Worm (Caenorhabditis elegans): ENCODE measurements around the gene srm-2.

The srm-2 gene

ce11 chrIV:4983746-4984145 is 24.7 kb upstream of the srm-2 start, which contains the start of gene clec-176:
Gene clec-176, plus strand, starts transcription at chrIV:4984046.
- TF ChIP-seq rec-8 (tag; optimal IDR thresholded peaks at IDR 0.05) (no peak), egrh-3 (GFP tag; IDR thresholded peaks at IDR 0.05) (no peak), nfya-1 (tag; optimal IDR thresholded peaks at IDR 0.05; ENCODE audit: borderline replicate concordance, insufficient read depth) (no peak), F57A8.1 (GFP tag; optimal IDR thresholded peaks at IDR 0.05) (no peak), T07F8.4 (tag; optimal IDR thresholded peaks at IDR 0.05) (no peak), mcd-1 (GFP tag; IDR thresholded peaks at IDR 0.05) (no peak), zfh-2 (GFP tag; conservative IDR thresholded peaks at IDR 0.05) (no peak), die-1 (tag; optimal IDR thresholded peaks at IDR 0.05) (no peak), ztf-25 (GFP tag; IDR thresholded peaks at IDR 0.05) (no peak), mxl-1 (tag; optimal IDR thresholded peaks at IDR 0.05) (no peak), madf-8 (GFP tag; conservative IDR thresholded peaks at IDR 0.05) (no peak), ceh-58 (GFP tag; IDR thresholded peaks at IDR 0.05) (no peak), fkh-3 (tag; optimal IDR thresholded peaks at IDR 0.05) (no peak), ceh-100 (GFP tag; IDR thresholded peaks at IDR 0.05) (no peak), somi-1 (GFP tag; optimal IDR thresholded peaks at IDR 0.05) (no peak), F22D6.2 (tag; optimal IDR thresholded peaks at IDR 0.05) (no peak), snpc-4 (GFP tag; optimal IDR thresholded peaks at IDR 0.05) (no peak), snpc-4 (tag; optimal IDR thresholded peaks at IDR 0.05) (no peak), ama-1 (optimal IDR thresholded peaks at IDR 0.05) (no peak), ama-1 (GFP tag; optimal IDR thresholded peaks at IDR 0.05) (no peak), egl-44 (GFP tag; IDR thresholded peaks at IDR 0.05) (no peak)

DNA sequence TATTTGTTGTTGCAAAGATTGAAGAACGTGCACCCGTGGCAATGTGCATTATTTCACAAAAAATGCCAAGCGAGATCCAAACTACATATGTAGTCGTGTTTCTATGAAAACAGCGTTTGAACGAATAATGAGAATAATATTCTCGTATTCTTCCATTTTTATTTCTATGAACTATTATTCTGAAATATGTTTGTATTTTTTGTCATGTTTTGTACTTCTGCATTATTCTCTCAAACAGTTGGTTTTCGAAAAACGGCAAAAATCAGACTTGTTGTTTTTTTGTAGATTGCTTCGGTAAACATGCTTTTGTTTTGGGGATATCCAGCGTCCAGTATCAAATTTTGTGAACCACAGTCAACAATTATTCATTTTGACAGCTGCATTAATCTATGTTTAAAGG is 22.2 kb upstream of the srm-2 start, which contains the start of gene clec-177:
clec-177 (plus strand) TSS at position 301 of the 400 bp plus-strand sequence.
- no peak for TF ChIP-seq aptf-3 (GFP tag; IDR thresholded peaks at IDR 0.05)
- no peak for TF ChIP-seq ekl-4 (GFP tag; IDR thresholded peaks at IDR 0.05)
- TF ChIP-seq egl-18 (GFP tag; IDR thresholded peaks at IDR 0.05), result no peak
- no peak for TF ChIP-seq snpc-1.1 (tag; optimal IDR thresholded peaks at IDR 0.05; ENCODE audit: insufficient read depth)
- no peak for TF ChIP-seq C17E4.6 (GFP tag; IDR thresholded peaks at IDR 0.05)
- TF ChIP-seq F49E8.2 (tag; optimal IDR thresholded peaks at IDR 0.05; ENCODE audit: insufficient read depth), result no peak
- TF ChIP-seq nhr-80 (tag; optimal IDR thresholded peaks at IDR 0.05), result no peak

DNA sequence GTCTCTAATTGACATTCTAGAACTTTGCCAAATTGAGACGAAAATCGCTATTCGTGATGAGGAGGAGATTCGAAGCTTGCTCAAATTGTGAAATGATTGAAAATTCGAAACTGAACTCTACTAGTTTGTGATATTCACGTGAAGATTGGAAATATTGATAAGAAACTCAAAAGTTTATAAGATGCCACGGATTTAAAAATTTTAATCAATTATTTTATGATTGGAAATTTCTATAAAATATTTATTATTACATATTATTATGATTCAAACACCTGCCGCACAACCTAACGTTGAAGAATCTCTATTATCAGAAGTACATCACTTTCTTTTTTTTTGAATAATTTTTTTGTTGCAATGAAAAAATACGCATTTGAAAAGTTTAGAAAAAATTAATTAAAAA is 19.9 kb upstream of the srm-2 start, which contains the start of gene E03H12.7:
E03H12.7 (minus strand) TSS at position 101 of the 400 bp plus-strand sequence.
- TF ChIP-seq F23B12.7 (tag; optimal IDR thresholded peaks at IDR 0.05; ENCODE audit: insufficient read depth) (no peak), ztf-6 (GFP tag; IDR thresholded peaks at IDR 0.05) (no peak), attf-6 (GFP tag; IDR thresholded peaks at IDR 0.05) (no peak), repo-1 (tag; optimal IDR thresholded peaks at IDR 0.05) (no peak), nhr-90 (tag; optimal IDR thresholded peaks at IDR 0.05) (no peak), egl-18 (GFP tag; IDR thresholded peaks at IDR 0.05) (no peak), fkh-3 (tag; optimal IDR thresholded peaks at IDR 0.05) (no peak), lsy-27 (tag; optimal IDR thresholded peaks at IDR 0.05; ENCODE audit: borderline replicate concordance, insufficient read depth) (no peak), nhr-80 (tag; optimal IDR thresholded peaks at IDR 0.05) (no peak), pbrm-1 (GFP tag; IDR thresholded peaks at IDR 0.05) (no peak)

- no peak for TF ChIP-seq ceh-27 (GFP tag; optimal IDR thresholded peaks at IDR 0.05)
- no peak for TF ChIP-seq nfya-1 (tag; optimal IDR thresholded peaks at IDR 0.05; ENCODE audit: borderline replicate concordance, insufficient read depth)
- TF ChIP-seq T26A5.8 (tag; optimal IDR thresholded peaks at IDR 0.05), result no peak
- no peak for TF ChIP-seq T07F8.4 (tag; optimal IDR thresholded peaks at IDR 0.05)
- no peak for TF ChIP-seq snpc-3.4 (tag; optimal IDR thresholded peaks at IDR 0.05)
- no peak for TF ChIP-seq let-526 (GFP tag; IDR thresholded peaks at IDR 0.05)
- TF ChIP-seq ztf-26 (tag; optimal IDR thresholded peaks at IDR 0.05), result no peak
- TF ChIP-seq dox-1 (GFP tag; IDR thresholded peaks at IDR 0.05), result no peak
- no peak for TF ChIP-seq mel-28 (tag; optimal IDR thresholded peaks at IDR 0.05; ENCODE audit: borderline replicate concordance)
- TF ChIP-seq snpc-1.3 (tag; optimal IDR thresholded peaks at IDR 0.05; ENCODE audit: insufficient read depth), result no peak
- TF ChIP-seq ceh-91 (GFP tag; IDR thresholded peaks at IDR 0.05), result no peak
Measured at ce11 chrIV:4992089-4992488, 16.4 kb upstream of the srm-2 start, which contains the start of gene str-162. Gene str-162, plus strand, starts transcription at chrIV:4992389.

Data from whole organism, young adult.